Worm (Caenorhabditis elegans) whole organism, L4 larva: Measurements from ENCODE around the gene pals-24.

Source experiments
- Y105C5A.15 ChIP-seq: fragments of 200-800 bp; sonication (Bioruptor generic); IDR thresholded peaks from 2 replicates; pipeline ENCODE4 v1.3.6; 2022; ENCODE audit warnings: missing genetic modification characterization, missing compliant biosample characterization
- Y48G9A.11 ChIP-seq: fragments of 200-800 bp; sonication (Bioruptor generic); IDR thresholded peaks from 2 replicates; pipeline ENCODE4 v1.3.6; 2022; ENCODE audit warnings: missing genetic modification reagents, missing genetic modification characterization, missing compliant biosample characterization
- Y5F2A.4 ChIP-seq: fragments of 200-800 bp; sonication (Bioruptor generic); optimal IDR thresholded peaks from 2 replicates; lab custom pipeline; 2018; ENCODE audit warnings: mild to moderate bottlenecking, missing genetic modification characterization, missing compliant biosample characterization
- ZK546.5 ChIP-seq, 2 experiments: sonication (generic microtip); optimal IDR thresholded peaks; 2 replicates each; lab custom pipeline; 2017; ENCODE audit warnings: missing biosample characterization in 2 of 2, missing genetic modification characterization in 2 of 2
- aha-1 ChIP-seq: fragments of 150-350 bp; peaks from one replicate; lab custom pipeline; 2014; ENCODE audit warnings: missing biosample characterization, missing genetic modification characterization
- aly-2 ChIP-seq: sonication (generic microtip); optimal IDR thresholded peaks from 2 replicates; lab custom pipeline; 2018; ENCODE audit warnings: missing biosample characterization, missing genetic modification characterization
- ceh-28 ChIP-seq: fragments of 150-350 bp; optimal IDR thresholded peaks from 2 replicates; lab custom pipeline; 2014; ENCODE audit warnings: missing biosample characterization, missing genetic modification reagents, missing genetic modification characterization
- ces-1 ChIP-seq: fragments of 150-350 bp; sonication (generic microtip); optimal IDR thresholded peaks from 4 replicates; lab custom pipeline; 2014; ENCODE audit warnings: missing biosample characterization, missing genetic modification reagents, missing genetic modification characterization
- cey-2 ChIP-seq: sonication (generic microtip); optimal IDR thresholded peaks from 3 replicates; lab custom pipeline; 2017; ENCODE audit warnings: missing genetic modification characterization, mild to moderate bottlenecking, missing compliant biosample characterization, antibody characterized with exemption, borderline replicate concordance; ENCODE audit not compliant: insufficient read depth
- ctbp-1 ChIP-seq: fragments of 200-800 bp; sonication (Bioruptor generic); IDR thresholded peaks from 2 replicates; pipeline ENCODE4 v1.3.6; 2022; ENCODE audit warnings: missing genetic modification reagents, missing genetic modification characterization, missing compliant biosample characterization
- dmd-8 ChIP-seq: fragments of 200-800 bp; sonication (Bioruptor generic); IDR thresholded peaks from 2 replicates; pipeline ENCODE4 v1.3.6; 2022; ENCODE audit warnings: missing genetic modification characterization, missing compliant biosample characterization
- dpl-1 ChIP-seq: fragments of 150-350 bp; optimal IDR thresholded peaks from 2 replicates; lab custom pipeline; 2014; ENCODE audit warnings: missing biosample characterization, missing genetic modification reagents, missing genetic modification characterization
- dve-1 ChIP-seq: sonication (generic microtip); optimal IDR thresholded peaks from 2 replicates; lab custom pipeline; 2017; ENCODE audit warnings: antibody characterized with exemption, mild to moderate bottlenecking, missing genetic modification characterization, missing compliant biosample characterization; ENCODE audit not compliant: insufficient read depth
- egl-27 ChIP-seq: sonication (generic microtip); optimal IDR thresholded peaks from 3 replicates; lab custom pipeline; 2017; ENCODE audit warnings: missing biosample characterization, missing genetic modification reagents, missing genetic modification characterization
- egl-43 ChIP-seq: fragments of 200-800 bp; sonication (Bioruptor generic); IDR thresholded peaks from 2 replicates; pipeline ENCODE4 v1.3.6; 2022; ENCODE audit warnings: missing genetic modification reagents, missing genetic modification characterization, missing compliant biosample characterization
- fkh-10 ChIP-seq: fragments of 150-350 bp; optimal IDR thresholded peaks from 2 replicates; lab custom pipeline; 2014; ENCODE audit warnings: missing biosample characterization, missing genetic modification reagents, missing genetic modification characterization
- fos-1 ChIP-seq: fragments of 150-350 bp; optimal IDR thresholded peaks from 2 replicates; lab custom pipeline; 2014; ENCODE audit warnings: missing biosample characterization, missing genetic modification characterization
- hif-1 ChIP-seq, 2 experiments: sonication (generic microtip); optimal IDR thresholded peaks; 2 replicates each; lab custom pipeline; 2016 to 2017; ENCODE audit warnings: missing compliant biosample characterization in 2 of 2, missing genetic modification characterization in 2 of 2, missing genetic modification reagents in 2 of 2, missing genotype in 2 of 2, mild to moderate bottlenecking in 1 of 2
- hlh-30 ChIP-seq: sonication (generic microtip); optimal IDR thresholded peaks from 2 replicates; lab custom pipeline; 2017; ENCODE audit warnings: antibody characterized with exemption, mild to moderate bottlenecking, missing genetic modification characterization, missing compliant biosample characterization; ENCODE audit not compliant: insufficient read depth
- hmg-1.1 ChIP-seq: fragments of 200-800 bp; sonication (Bioruptor generic); IDR thresholded peaks from 2 replicates; pipeline ENCODE4 v1.3.6; 2022; ENCODE audit warnings: missing genetic modification reagents, missing genetic modification characterization, missing compliant biosample characterization
- lin-13 ChIP-seq: fragments of 150-350 bp; optimal IDR thresholded peaks from 2 replicates; lab custom pipeline; 2014; ENCODE audit warnings: missing biosample characterization, missing genetic modification reagents, missing genetic modification characterization
- lin-15B ChIP-seq: fragments of 150-350 bp; sonication (generic microtip); optimal IDR thresholded peaks from 3 replicates; lab custom pipeline; 2014; ENCODE audit warnings: missing biosample characterization, missing genetic modification characterization
- lin-38 ChIP-seq: fragments of 200-800 bp; sonication (Bioruptor generic); IDR thresholded peaks from 2 replicates; pipeline ENCODE4 v1.3.6; 2022; ENCODE audit warnings: missing genetic modification reagents, missing genetic modification characterization, missing compliant biosample characterization
- lir-3 ChIP-seq: sonication (generic microtip); optimal IDR thresholded peaks from 2 replicates; lab custom pipeline; 2016; ENCODE audit warnings: mild to moderate bottlenecking, missing genetic modification characterization, missing compliant biosample characterization
- madf-5 ChIP-seq, 2 experiments: fragments of 200-800 bp; sonication (Bioruptor generic); IDR thresholded peaks; 2 replicates each; pipeline ENCODE4 v1.3.6; 2022; ENCODE audit warnings: missing compliant biosample characterization in 2 of 2, missing genetic modification characterization in 2 of 2
- madf-9 ChIP-seq: fragments of 200-800 bp; sonication (Bioruptor generic); conservative IDR thresholded peaks from 2 replicates; pipeline ENCODE4 v1.3.6; 2022; ENCODE audit warnings: missing genetic modification reagents, missing genetic modification characterization, missing compliant biosample characterization
- mdt-29 ChIP-seq: fragments of 200-800 bp; sonication (Bioruptor generic); IDR thresholded peaks from 2 replicates; pipeline ENCODE4 v1.3.6; 2022; ENCODE audit warnings: missing genetic modification reagents, missing genetic modification characterization, missing compliant biosample characterization
- mep-1 ChIP-seq: fragments of 150-350 bp; sonication (generic microtip); optimal IDR thresholded peaks from 3 replicates; lab custom pipeline; 2014; ENCODE audit warnings: missing biosample characterization, missing genetic modification characterization
- mes-2 ChIP-seq: sonication (generic microtip); optimal IDR thresholded peaks from 2 replicates; lab custom pipeline; 2016; ENCODE audit warnings: missing genotype, mild to moderate bottlenecking, missing genetic modification characterization, missing compliant biosample characterization; ENCODE audit not compliant: poor library complexity, severe bottlenecking
- mxl-3 ChIP-seq: fragments of 200-800 bp; sonication (Bioruptor generic); optimal IDR thresholded peaks from 2 replicates; lab custom pipeline; 2018; ENCODE audit warnings: mild to moderate bottlenecking, missing genetic modification characterization, missing compliant biosample characterization
- nhr-102 ChIP-seq: sonication (generic microtip); optimal IDR thresholded peaks from 2 replicates; lab custom pipeline; 2016; ENCODE audit warnings: mild to moderate bottlenecking, missing genetic modification characterization, moderate library complexity, missing compliant biosample characterization
- nhr-11 ChIP-seq: fragments of 150-350 bp; optimal IDR thresholded peaks from 2 replicates; lab custom pipeline; 2014; ENCODE audit warnings: missing biosample characterization, missing genetic modification characterization
- nhr-25 ChIP-seq: sonication (generic microtip); optimal IDR thresholded peaks from 2 replicates; lab custom pipeline; 2017; ENCODE audit warnings: missing genetic modification characterization, mild to moderate bottlenecking, missing compliant biosample characterization, antibody characterized with exemption, moderate library complexity, borderline replicate concordance; ENCODE audit not compliant: insufficient read depth
- nhr-42 ChIP-seq: fragments of 200-800 bp; sonication (Bioruptor generic); IDR thresholded peaks from 2 replicates; pipeline ENCODE4 v1.3.6; 2022; ENCODE audit warnings: missing genetic modification characterization, missing compliant biosample characterization
- nhr-48 ChIP-seq: sonication (generic microtip); optimal IDR thresholded peaks from 2 replicates; lab custom pipeline; 2016; ENCODE audit warnings: mild to moderate bottlenecking, missing genetic modification characterization, missing compliant biosample characterization
- php-3 ChIP-seq: fragments of 200-800 bp; sonication (Bioruptor generic); IDR thresholded peaks from 2 replicates; pipeline ENCODE4 v1.3.6; 2022; ENCODE audit warnings: missing genetic modification reagents, missing genetic modification characterization, missing compliant biosample characterization
- rbr-2 ChIP-seq: sonication (generic microtip); optimal IDR thresholded peaks from 2 replicates; lab custom pipeline; 2016; ENCODE audit warnings: missing genotype, missing genetic modification characterization, missing compliant biosample characterization
- saeg-2 ChIP-seq: fragments of 200-800 bp; sonication (Bioruptor generic); IDR thresholded peaks from 2 replicates; pipeline ENCODE4 v1.3.6; 2022; ENCODE audit warnings: missing genetic modification reagents, missing genetic modification characterization, missing compliant biosample characterization
- set-16 ChIP-seq: fragments of 200-800 bp; sonication (Bioruptor generic); IDR thresholded peaks from 2 replicates; pipeline ENCODE4 v1.3.6; 2022; ENCODE audit warnings: missing genetic modification reagents, missing genetic modification characterization, missing compliant biosample characterization
- snpc-4 ChIP-seq: fragments of 150-350 bp; optimal IDR thresholded peaks from 2 replicates; lab custom pipeline; 2014; ENCODE audit warnings: missing biosample characterization, missing genetic modification characterization
- tag-97 ChIP-seq: fragments of 200-800 bp; sonication (Bioruptor generic); IDR thresholded peaks from 2 replicates; pipeline ENCODE4 v1.3.6; 2022; ENCODE audit warnings: missing genetic modification characterization, missing compliant biosample characterization
- unc-130 ChIP-seq: sonication (generic microtip); optimal IDR thresholded peaks from 2 replicates; lab custom pipeline; 2016; ENCODE audit warnings: missing genetic modification reagents, missing genetic modification characterization, missing compliant biosample characterization
- unc-39 ChIP-seq: sonication (generic microtip); optimal IDR thresholded peaks from 2 replicates; lab custom pipeline; 2017; ENCODE audit warnings: missing biosample characterization, missing genetic modification characterization
- unc-62 ChIP-seq, 3 experiments: fragments of 150-350 bp in 1 of 3; sonication (generic microtip); optimal IDR thresholded peaks in 2 of 3; peaks in 1 of 3; 1 replicate in 1 of 3; 2 replicates in 2 of 3; lab custom pipeline; 2014 to 2017; ENCODE audit warnings: missing biosample characterization in 3 of 3, missing genetic modification characterization in 3 of 3, missing genetic modification reagents in 3 of 3, missing genotype in 1 of 3
- zfp-2 ChIP-seq: sonication (generic microtip); optimal IDR thresholded peaks from 2 replicates; lab custom pipeline; 2016; ENCODE audit warnings: mild to moderate bottlenecking, missing genetic modification characterization, missing compliant biosample characterization
- zip-2 ChIP-seq: fragments of 150-350 bp; optimal IDR thresholded peaks from 2 replicates; lab custom pipeline; 2014; ENCODE audit warnings: missing biosample characterization, missing genetic modification characterization
- ztf-7 ChIP-seq: fragments of 150-350 bp; optimal IDR thresholded peaks from 2 replicates; lab custom pipeline; 2014; ENCODE audit warnings: missing biosample characterization, missing genetic modification characterization

Gene pals-24

DNA sequence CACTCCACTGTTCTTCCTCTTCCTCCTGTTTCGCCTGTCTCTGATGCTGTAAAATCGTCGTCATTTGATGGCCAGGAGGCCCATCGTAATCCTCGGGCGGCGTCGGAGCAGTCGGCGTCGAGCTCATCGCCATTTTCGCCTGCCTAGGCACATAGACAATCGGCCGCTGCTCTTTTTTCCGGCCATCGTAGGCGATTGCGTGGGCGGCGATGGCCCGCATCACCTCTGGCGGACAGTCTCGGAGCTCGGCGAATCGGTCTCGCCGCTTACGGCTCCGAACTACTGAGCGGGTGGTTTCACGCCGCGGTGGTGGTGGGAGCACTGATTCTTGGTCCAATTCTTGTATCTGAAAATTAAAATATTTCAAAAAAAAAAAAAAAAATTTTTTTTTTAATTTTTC, 48.2 kb upstream of the pals-24 start:
- TF ChIP-seq set-16 (GFP tag; lab: Robert Waterston, UW) (peak; percentile 92), hlh-30 (no peak), ztf-7 (tag; lab: Kevin White, UChicago) (no peak), aha-1 (tag; lab: Kevin White, UChicago) (no peak), ctbp-1 (no peak), nhr-42 (GFP tag; lab: Robert Waterston, UW) (no peak), Y105C5A.15 (no peak), mxl-3 (GFP tag; lab: Kevin White, UChicago) (no peak), ZK546.5 (tag; optimal IDR thresholded peaks at IDR 0.05; lab: Kevin White, UChicago) (no peak), saeg-2 (GFP tag; lab: Robert Waterston, UW) (0 out of 2 replicates have a peak, but pooled peaks have one; percentile 48), lir-3 (no peak), mes-2 (tag; lab: Kevin White, UChicago) (no peak), egl-27 (tag; lab: Kevin White, UChicago) (no peak), lin-13 (GFP tag; lab: Kevin White, UChicago) (no peak), egl-43 (peak; percentile 67; the same call in 1 of the 2 replicates), hif-1 (tag; optimal IDR thresholded peaks at IDR 0.05; lab: Kevin White, UChicago) (no peak), nhr-48 (tag; lab: Kevin White, UChicago) (no peak)

DNA sequence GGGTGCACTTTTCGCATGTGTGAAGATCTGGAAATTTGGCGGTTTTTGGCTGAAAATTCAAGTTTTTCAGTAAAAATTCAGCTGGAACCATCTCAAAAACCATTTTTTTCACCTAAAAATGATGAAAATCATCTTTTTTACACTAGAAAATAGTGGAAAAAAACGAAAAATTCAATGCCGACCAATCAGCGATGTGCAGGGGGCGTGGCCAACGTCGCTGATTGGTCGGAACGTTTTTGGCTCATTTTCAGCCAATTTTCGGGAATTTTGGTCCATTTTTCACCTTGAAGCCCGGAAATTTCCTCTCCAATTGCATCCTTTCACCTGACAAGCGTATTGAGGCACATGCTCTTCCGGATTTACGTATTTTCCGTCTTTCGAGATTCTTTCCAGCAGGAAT, 35.9 kb upstream of the pals-24 start:
- no peak for TF ChIP-seq zfp-2
- TF ChIP-seq rbr-2 (tag; lab: Kevin White, UChicago), result no peak
- no peak for TF ChIP-seq dpl-1 (GFP tag; lab: Kevin White, UChicago)
- TF ChIP-seq unc-62 (GFP tag; optimal IDR thresholded peaks at IDR 0.05 in 1 of 2; lab: Kevin White, UChicago), result peak in 1 of 2 experiments; percentile 27
- no peak for TF ChIP-seq unc-62 (tag; optimal IDR thresholded peaks at IDR 0.05; lab: Kevin White, UChicago)

ce11 chrIII:86316-86715, 33.9 kb upstream of the pals-24 start, which contains the start of gene attf-3:
Gene attf-3 (minus strand): TSS chrIII:86384.
- TF ChIP-seq fkh-10 (peak; percentile 65), nhr-102 (tag; lab: Kevin White, UChicago) (no peak), hlh-30 (peak; percentile 63), Y5F2A.4 (GFP tag; lab: Kevin White, UChicago) (no peak), zip-2 (tag; lab: Kevin White, UChicago) (no peak), nhr-48 (tag; lab: Kevin White, UChicago) (no peak), ces-1 (no peak), nhr-25 (tag; lab: Kevin White, UChicago) (no peak), unc-62 (GFP tag; optimal IDR thresholded peaks at IDR 0.05 in 1 of 2; lab: Kevin White, UChicago) (peak in 1 of 2 experiments; percentile 39), unc-62 (tag; optimal IDR thresholded peaks at IDR 0.05; lab: Kevin White, UChicago) (no peak), aly-2 (tag; lab: Kevin White, UChicago) (no peak), lin-15B (tag; lab: Kevin White, UChicago) (no peak), fos-1 (tag; lab: Kevin White, UChicago) (no peak), snpc-4 (tag; lab: Kevin White, UChicago) (no peak), ceh-28 (tag; lab: Kevin White, UChicago) (no peak), dmd-8 (no peak), madf-5 (GFP tag; IDR thresholded peaks at IDR 0.05; lab: Robert Waterston, UW) (no peak), madf-9 (no peak), lin-13 (GFP tag; lab: Kevin White, UChicago) (peak; percentile 85), mep-1 (tag; lab: Kevin White, UChicago) (peak; percentile 60), tag-97 (GFP tag; lab: Robert Waterston, UW) (no peak), dve-1 (peak; percentile 63), lin-38 (GFP tag; lab: Robert Waterston, UW) (peak; percentile 52), nhr-11 (tag; lab: Kevin White, UChicago) (no peak), unc-130 (GFP tag; lab: Kevin White, UChicago) (peak; percentile 81), nhr-42 (GFP tag; lab: Robert Waterston, UW) (no peak), hmg-1.1 (GFP tag; lab: Robert Waterston, UW) (peak; percentile 30; the same call in 1 of the 2 replicates), php-3 (no peak), mdt-29 (no peak), Y48G9A.11 (peak; percentile 96), cey-2 (tag; lab: Kevin White, UChicago) (no peak), unc-39 (tag; lab: Kevin White, UChicago) (no peak)
